Worm (Caenorhabditis elegans) whole organism, L4 larva: ENCODE measurements around the gene srp-3.

Experiments
- F10B5.3 ChIP-seq: sonication (generic microtip); optimal IDR thresholded peaks from 2 replicates; lab custom pipeline; 2016; ENCODE audit warnings: mild to moderate bottlenecking, missing genetic modification characterization, missing compliant biosample characterization
- F26F4.8 ChIP-seq: fragments of 200-800 bp; sonication (Bioruptor generic); conservative IDR thresholded peaks from 2 replicates; pipeline ENCODE4 v1.3.6; 2022; ENCODE audit warnings: missing genetic modification characterization, missing compliant biosample characterization
- F44E2.7 ChIP-seq: fragments of 200-800 bp; sonication (Bioruptor generic); IDR thresholded peaks from 2 replicates; pipeline ENCODE4 v2.1.2; 2022; ENCODE audit warnings: missing genetic modification characterization, missing compliant biosample characterization
- F49E8.2 ChIP-seq: sonication (generic microtip); optimal IDR thresholded peaks from 2 replicates; lab custom pipeline; 2016; ENCODE audit warnings: missing compliant biosample characterization, mild to moderate bottlenecking, missing genetic modification characterization, borderline replicate concordance
- R02D3.7 ChIP-seq: fragments of 150-350 bp; sonication (generic microtip); optimal IDR thresholded peaks from 3 replicates; lab custom pipeline; 2014; ENCODE audit warnings: missing biosample characterization, missing genetic modification characterization
- T26A8.4 ChIP-seq: fragments of 200-800 bp; sonication (Bioruptor generic); IDR thresholded peaks from 2 replicates; pipeline ENCODE4 v1.3.6; 2022; ENCODE audit warnings: missing genetic modification characterization, missing compliant biosample characterization
- Y48G9A.11 ChIP-seq: fragments of 200-800 bp; sonication (Bioruptor generic); IDR thresholded peaks from 2 replicates; pipeline ENCODE4 v1.3.6; 2022; ENCODE audit warnings: missing genetic modification reagents, missing genetic modification characterization, missing compliant biosample characterization
- Y75B8A.6 ChIP-seq: fragments of 200-800 bp; sonication (Bioruptor generic); IDR thresholded peaks from 2 replicates; pipeline ENCODE4 v1.3.6; 2022; ENCODE audit warnings: missing genetic modification reagents, missing genetic modification characterization, missing compliant biosample characterization
- ZK337.2 ChIP-seq: fragments of 200-800 bp; sonication (Bioruptor generic); IDR thresholded peaks from 2 replicates; pipeline ENCODE4 v1.3.6; 2022; ENCODE audit warnings: missing genetic modification reagents, missing genetic modification characterization, missing compliant biosample characterization
- aha-1 ChIP-seq: fragments of 150-350 bp; peaks from one replicate; lab custom pipeline; 2014; ENCODE audit warnings: missing biosample characterization, missing genetic modification characterization
- aly-2 ChIP-seq: sonication (generic microtip); optimal IDR thresholded peaks from 2 replicates; lab custom pipeline; 2018; ENCODE audit warnings: missing biosample characterization, missing genetic modification characterization
- ceh-20 ChIP-seq: fragments of 200-800 bp; sonication (Bioruptor generic); IDR thresholded peaks from 2 replicates; pipeline ENCODE4 v1.3.6; 2022; ENCODE audit warnings: missing genetic modification reagents, missing genetic modification characterization, missing compliant biosample characterization
- ceh-28 ChIP-seq: fragments of 150-350 bp; optimal IDR thresholded peaks from 2 replicates; lab custom pipeline; 2014; ENCODE audit warnings: missing biosample characterization, missing genetic modification reagents, missing genetic modification characterization
- ceh-32 ChIP-seq: sonication (generic microtip); optimal IDR thresholded peaks from 2 replicates; lab custom pipeline; 2016; ENCODE audit warnings: mild to moderate bottlenecking, missing genetic modification characterization, missing compliant biosample characterization; ENCODE audit not compliant: poor library complexity
- ceh-82 ChIP-seq: sonication (generic microtip); optimal IDR thresholded peaks from 2 replicates; lab custom pipeline; 2017; ENCODE audit warnings: missing biosample characterization, missing genetic modification characterization
- daf-12 ChIP-seq: fragments of 150-350 bp; optimal IDR thresholded peaks from 2 replicates; lab custom pipeline; 2014; ENCODE audit warnings: missing biosample characterization, missing genetic modification reagents, missing genetic modification characterization
- daf-16 ChIP-seq, 3 experiments: sonication (generic microtip); optimal IDR thresholded peaks; 2 replicates each; lab custom pipeline; 2016 to 2017; ENCODE audit warnings: missing genetic modification characterization in 3 of 3, missing genetic modification reagents in 3 of 3, mild to moderate bottlenecking in 2 of 3, missing compliant biosample characterization in 2 of 3, missing biosample characterization in 1 of 3, moderate library complexity in 1 of 3
- dmd-6 ChIP-seq: fragments of 200-800 bp; sonication (Bioruptor generic); IDR thresholded peaks from 2 replicates; pipeline ENCODE4 v1.3.6; 2022; ENCODE audit warnings: missing genetic modification reagents, missing genetic modification characterization, missing compliant biosample characterization
- dpl-1 ChIP-seq: fragments of 150-350 bp; optimal IDR thresholded peaks from 2 replicates; lab custom pipeline; 2014; ENCODE audit warnings: missing biosample characterization, missing genetic modification reagents, missing genetic modification characterization
- duxl-1 ChIP-seq: sonication (generic microtip); optimal IDR thresholded peaks from 2 replicates; lab custom pipeline; 2016; ENCODE audit warnings: mild to moderate bottlenecking, missing genetic modification characterization, moderate library complexity, missing compliant biosample characterization; ENCODE audit not compliant: poor library complexity
- dve-1 ChIP-seq: sonication (generic microtip); optimal IDR thresholded peaks from 2 replicates; lab custom pipeline; 2017; ENCODE audit warnings: antibody characterized with exemption, mild to moderate bottlenecking, missing genetic modification characterization, missing compliant biosample characterization; ENCODE audit not compliant: insufficient read depth
- hif-1 ChIP-seq, 2 experiments: sonication (generic microtip); optimal IDR thresholded peaks; 2 replicates each; lab custom pipeline; 2016 to 2017; ENCODE audit warnings: missing compliant biosample characterization in 2 of 2, missing genetic modification characterization in 2 of 2, missing genetic modification reagents in 2 of 2, missing genotype in 2 of 2, mild to moderate bottlenecking in 1 of 2
- hlh-11 ChIP-seq: fragments of 200-800 bp; sonication (Bioruptor generic); optimal IDR thresholded peaks from 2 replicates; lab custom pipeline; 2018; ENCODE audit warnings: mild to moderate bottlenecking, missing genetic modification characterization, missing compliant biosample characterization
- hlh-30 ChIP-seq: sonication (generic microtip); optimal IDR thresholded peaks from 2 replicates; lab custom pipeline; 2017; ENCODE audit warnings: antibody characterized with exemption, mild to moderate bottlenecking, missing genetic modification characterization, missing compliant biosample characterization; ENCODE audit not compliant: insufficient read depth
- lim-7 ChIP-seq: fragments of 200-800 bp; sonication (Bioruptor generic); IDR thresholded peaks from 2 replicates; pipeline ENCODE4 v1.3.6; 2022; ENCODE audit warnings: missing genetic modification characterization, missing compliant biosample characterization
- lin-13 ChIP-seq: fragments of 150-350 bp; optimal IDR thresholded peaks from 2 replicates; lab custom pipeline; 2014; ENCODE audit warnings: missing biosample characterization, missing genetic modification reagents, missing genetic modification characterization
- lin-38 ChIP-seq: fragments of 200-800 bp; sonication (Bioruptor generic); IDR thresholded peaks from 2 replicates; pipeline ENCODE4 v1.3.6; 2022; ENCODE audit warnings: missing genetic modification reagents, missing genetic modification characterization, missing compliant biosample characterization
- lin-39 ChIP-seq: fragments of 150-350 bp; optimal IDR thresholded peaks from 2 replicates; lab custom pipeline; 2014; ENCODE audit warnings: missing biosample characterization, missing genetic modification reagents, missing genetic modification characterization
- madf-9 ChIP-seq: fragments of 200-800 bp; sonication (Bioruptor generic); conservative IDR thresholded peaks from 2 replicates; pipeline ENCODE4 v1.3.6; 2022; ENCODE audit warnings: missing genetic modification reagents, missing genetic modification characterization, missing compliant biosample characterization
- mdl-1 ChIP-seq, 2 experiments: fragments of 150-350 bp in 1 of 2; sonication (generic microtip) in 1 of 2; optimal IDR thresholded peaks; 2 replicates each; lab custom pipeline; 2014 to 2017; ENCODE audit warnings: missing biosample characterization in 2 of 2, missing genetic modification characterization in 2 of 2
- mxl-3 ChIP-seq: fragments of 200-800 bp; sonication (Bioruptor generic); optimal IDR thresholded peaks from 2 replicates; lab custom pipeline; 2018; ENCODE audit warnings: mild to moderate bottlenecking, missing genetic modification characterization, missing compliant biosample characterization
- nhr-237 ChIP-seq: sonication (generic microtip); optimal IDR thresholded peaks from 2 replicates; lab custom pipeline; 2017; ENCODE audit warnings: missing biosample characterization, missing genetic modification characterization
- nhr-28 ChIP-seq: fragments of 150-350 bp; optimal IDR thresholded peaks from 2 replicates; lab custom pipeline; 2014; ENCODE audit warnings: missing biosample characterization, missing genetic modification characterization
- nhr-6 ChIP-seq: fragments of 150-350 bp; optimal IDR thresholded peaks from 2 replicates; lab custom pipeline; 2014; ENCODE audit warnings: missing biosample characterization, missing genetic modification characterization
- nhr-76 ChIP-seq: fragments of 150-350 bp; optimal IDR thresholded peaks from 2 replicates; lab custom pipeline; 2014; ENCODE audit warnings: missing biosample characterization, missing genetic modification characterization
- pqm-1 ChIP-seq: sonication (generic microtip); optimal IDR thresholded peaks from 2 replicates; lab custom pipeline; 2017; ENCODE audit warnings: missing biosample characterization, missing genetic modification characterization
- set-16 ChIP-seq: fragments of 200-800 bp; sonication (Bioruptor generic); IDR thresholded peaks from 2 replicates; pipeline ENCODE4 v1.3.6; 2022; ENCODE audit warnings: missing genetic modification reagents, missing genetic modification characterization, missing compliant biosample characterization
- tag-97 ChIP-seq: fragments of 200-800 bp; sonication (Bioruptor generic); IDR thresholded peaks from 2 replicates; pipeline ENCODE4 v1.3.6; 2022; ENCODE audit warnings: missing genetic modification characterization, missing compliant biosample characterization
- unc-39 ChIP-seq: sonication (generic microtip); optimal IDR thresholded peaks from 2 replicates; lab custom pipeline; 2017; ENCODE audit warnings: missing biosample characterization, missing genetic modification characterization
- unc-62 ChIP-seq, 3 experiments: fragments of 150-350 bp in 1 of 3; sonication (generic microtip); optimal IDR thresholded peaks in 2 of 3; peaks in 1 of 3; 1 replicate in 1 of 3; 2 replicates in 2 of 3; lab custom pipeline; 2014 to 2017; ENCODE audit warnings: missing biosample characterization in 3 of 3, missing genetic modification characterization in 3 of 3, missing genetic modification reagents in 3 of 3, missing genotype in 1 of 3

Gene srp-3

ce11 chrV:1918030-1918559 lies 9.5 kb downstream of the srp-3 start, which contains the start of gene Y32G9A.2:
Y32G9A.2 (plus strand) TSS chrV:1918509.
- TF ChIP-seq lin-38 (GFP tag; lab: Robert Waterston, UW) = peak; percentile 94
- peak; percentile 89 for TF ChIP-seq aha-1 (tag; lab: Kevin White, UChicago)
- TF ChIP-seq nhr-28 = peak; percentile 52
- no peak for TF ChIP-seq Y48G9A.11
- peak; percentile 42 for TF ChIP-seq F49E8.2 (tag; lab: Kevin White, UChicago)
- TF ChIP-seq dpl-1 (GFP tag; lab: Kevin White, UChicago) = peak; percentile 34
- no peak for TF ChIP-seq lim-7 (GFP tag; lab: Robert Waterston, UW)
- TF ChIP-seq hlh-30 = peak; percentile 15

ce11 chrV:1920105-1920504 lies 11.5 kb downstream of the srp-3 start, which contains the start of gene Y32G9A.12:
Y32G9A.12 (minus strand) TSS chrV:1920205.
- TF ChIP-seq dmd-6 (no peak), ceh-28 (tag; lab: Kevin White, UChicago) (no peak), nhr-76 (no peak), F49E8.2 (tag; lab: Kevin White, UChicago) (no peak)
- TF ChIP-seq, all 104 proteins: peak for 0

- TF ChIP-seq mdl-1 (tag; optimal IDR thresholded peaks at IDR 0.05; lab: Kevin White, UChicago) = no peak
- TF ChIP-seq lin-13 (GFP tag; lab: Kevin White, UChicago) = no peak
- TF ChIP-seq T26A8.4 (GFP tag; lab: Robert Waterston, UW) = no peak
- TF ChIP-seq ceh-82 = no peak
- TF ChIP-seq hif-1 (tag; optimal IDR thresholded peaks at IDR 0.05; lab: Kevin White, UChicago) = no peak
- TF ChIP-seq daf-12 (tag; lab: Kevin White, UChicago) = no peak
- TF ChIP-seq F44E2.7 (GFP tag; lab: Robert Waterston, UW) = no peak
- no peak for TF ChIP-seq tag-97 (GFP tag; lab: Robert Waterston, UW)
- no peak for TF ChIP-seq nhr-6
- no peak for TF ChIP-seq dpl-1 (GFP tag; lab: Kevin White, UChicago)
- TF ChIP-seq madf-9 = no peak
- no peak for TF ChIP-seq dmd-6
- no peak for TF ChIP-seq lin-39
Measured at ce11 chrV:1921321-1921720, 12.7 kb downstream of the srp-3 start, which contains the start of gene gst-37. gst-37 (plus strand) TSS chrV:1921621.

- no peak for TF ChIP-seq R02D3.7 (tag; lab: Kevin White, UChicago)
- no peak for TF ChIP-seq aly-2 (tag; lab: Kevin White, UChicago)
- no peak for TF ChIP-seq unc-39 (tag; lab: Kevin White, UChicago)
- TF ChIP-seq unc-62 (GFP tag; optimal IDR thresholded peaks at IDR 0.05 in 1 of 2; lab: Kevin White, UChicago) = no peak
- TF ChIP-seq unc-62 (tag; optimal IDR thresholded peaks at IDR 0.05; lab: Kevin White, UChicago) = no peak
- TF ChIP-seq F26F4.8 (GFP tag; lab: Robert Waterston, UW) = no peak
- TF ChIP-seq ZK337.2 (GFP tag; lab: Robert Waterston, UW) = no peak
- TF ChIP-seq Y75B8A.6 (GFP tag; lab: Robert Waterston, UW) = no peak
Measured at ce11 chrV:1925487-1925886, 16.8 kb downstream of the srp-3 start, which contains the start of gene T06A1.1. T06A1.1 (minus strand) TSS chrV:1925587.

ce11 chrV:1927015-1927414 lies 18.4 kb downstream of the srp-3 start, which contains the start of gene T06A1.5:
T06A1.5 (plus strand) TSS chrV:1927223.
- TF ChIP-seq dve-1 (peak; percentile 66), pqm-1 (peak; percentile 90), nhr-237 (tag; lab: Kevin White, UChicago) (no peak), duxl-1 (tag; lab: Kevin White, UChicago) (no peak), madf-9 (no peak), mxl-3 (peak; percentile 1), set-16 (no peak), hlh-11 (tag; lab: Kevin White, UChicago) (peak; percentile 49), dmd-6 (peak; percentile 61; the same call in 1 of the 2 replicates), ceh-20 (GFP tag; lab: Robert Waterston, UW) (no peak), daf-16 (GFP tag; optimal IDR thresholded peaks at IDR 0.05; lab: Kevin White, UChicago) (no peak), daf-16 (tag; optimal IDR thresholded peaks at IDR 0.05; lab: Kevin White, UChicago) (peak; percentile 51), lin-13 (GFP tag; lab: Kevin White, UChicago) (no peak), F10B5.3 (tag; lab: Kevin White, UChicago) (no peak), unc-62 (GFP tag; optimal IDR thresholded peaks at IDR 0.05 in 1 of 2; lab: Kevin White, UChicago) (peak in 1 of 2 experiments; percentile 22), unc-62 (tag; optimal IDR thresholded peaks at IDR 0.05; lab: Kevin White, UChicago) (no peak), nhr-28 (peak; percentile 86), ceh-32 (tag; lab: Kevin White, UChicago) (no peak)
